Worm (Caenorhabditis elegans) whole organism, late embryonic: ENCODE results near the gene C06G3.3.

ENCODE experiments used
- T23F11.4 ChIP-seq: fragments of 200-800 bp; sonication (Bioruptor generic); optimal IDR thresholded peaks from 2 replicates; lab custom pipeline; 2018; ENCODE audit warnings: mild to moderate bottlenecking, missing genetic modification characterization, missing compliant biosample characterization
- Y22D7AL.16 ChIP-seq: sonication (generic microtip); optimal IDR thresholded peaks from 2 replicates; lab custom pipeline; 2016; ENCODE audit warnings: missing genetic modification characterization, missing compliant biosample characterization
- ahr-1 ChIP-seq: sonication (generic microtip); optimal IDR thresholded peaks from 2 replicates; lab custom pipeline; 2016; ENCODE audit warnings: missing genetic modification characterization, missing compliant biosample characterization
- ama-1 ChIP-seq: fragments of 150-350 bp; optimal IDR thresholded peaks from 2 replicates; lab custom pipeline; 2014
- ceh-24 ChIP-seq: sonication (generic microtip); optimal IDR thresholded peaks from 2 replicates; lab custom pipeline; 2016; ENCODE audit warnings: mild to moderate bottlenecking, missing genetic modification characterization, missing compliant biosample characterization
- ceh-30 ChIP-seq: fragments of 150-350 bp; optimal IDR thresholded peaks from 2 replicates; lab custom pipeline; 2014; ENCODE audit warnings: missing biosample characterization, missing genetic modification characterization
- ceh-31 ChIP-seq: sonication (generic microtip); optimal IDR thresholded peaks from 2 replicates; lab custom pipeline; 2016; ENCODE audit warnings: missing genetic modification characterization, missing compliant biosample characterization
- ceh-48 ChIP-seq: sonication (generic microtip); optimal IDR thresholded peaks from 2 replicates; lab custom pipeline; 2016; ENCODE audit warnings: missing genetic modification characterization, inconsistent platforms, missing compliant biosample characterization
- ceh-6 ChIP-seq: fragments of 200-800 bp; sonication (Bioruptor generic); optimal IDR thresholded peaks from 2 replicates; lab custom pipeline; 2018; ENCODE audit warnings: mild to moderate bottlenecking, missing genetic modification characterization, missing compliant biosample characterization
- dve-1 ChIP-seq: sonication (generic microtip); optimal IDR thresholded peaks from 2 replicates; lab custom pipeline; 2017; ENCODE audit warnings: antibody characterized with exemption, mild to moderate bottlenecking, missing genetic modification characterization, missing compliant biosample characterization
- elt-2 ChIP-seq: sonication (generic microtip); optimal IDR thresholded peaks from 2 replicates; lab custom pipeline; 2016; ENCODE audit warnings: missing genetic modification reagents, missing genetic modification characterization, missing compliant biosample characterization
- elt-4 ChIP-seq: sonication (generic microtip); optimal IDR thresholded peaks from 2 replicates; lab custom pipeline; 2016; ENCODE audit warnings: missing genetic modification characterization, missing compliant biosample characterization
- ets-4 ChIP-seq: sonication (generic microtip); optimal IDR thresholded peaks from 2 replicates; lab custom pipeline; 2016; ENCODE audit warnings: missing genetic modification characterization, missing compliant biosample characterization
- fax-1 ChIP-seq: sonication (generic microtip); optimal IDR thresholded peaks from 2 replicates; lab custom pipeline; 2016; ENCODE audit warnings: missing genotype, missing genetic modification characterization, missing compliant biosample characterization
- fkh-10 ChIP-seq: fragments of 150-350 bp; optimal IDR thresholded peaks from 2 replicates; lab custom pipeline; 2014; ENCODE audit warnings: missing biosample characterization, missing genetic modification reagents, missing genetic modification characterization
- hlh-13 ChIP-seq: fragments of 200-800 bp; sonication (Bioruptor generic); optimal IDR thresholded peaks from 2 replicates; lab custom pipeline; 2018; ENCODE audit warnings: mild to moderate bottlenecking, missing genetic modification characterization, missing compliant biosample characterization
- hlh-15 ChIP-seq: sonication (generic microtip); optimal IDR thresholded peaks from 2 replicates; lab custom pipeline; 2016; ENCODE audit warnings: missing genetic modification characterization, missing compliant biosample characterization
- hlh-6 ChIP-seq: sonication (generic microtip); optimal IDR thresholded peaks from 2 replicates; lab custom pipeline; 2016; ENCODE audit warnings: missing genotype, missing genetic modification characterization, missing compliant biosample characterization
- hlh-8 ChIP-seq: sonication (generic microtip); optimal IDR thresholded peaks from 2 replicates; lab custom pipeline; 2016; ENCODE audit warnings: missing genotype, missing genetic modification characterization, missing compliant biosample characterization
- lin-11 ChIP-seq: fragments of 200-800 bp; sonication (Bioruptor generic); optimal IDR thresholded peaks from 2 replicates; lab custom pipeline; 2018; ENCODE audit warnings: mild to moderate bottlenecking, missing genetic modification characterization, missing compliant biosample characterization
- odd-2 ChIP-seq: sonication (generic microtip); optimal IDR thresholded peaks from 2 replicates; lab custom pipeline; 2017; ENCODE audit warnings: antibody characterized with exemption, mild to moderate bottlenecking, missing genetic modification characterization, missing compliant biosample characterization
- pag-3 ChIP-seq: sonication (generic microtip); optimal IDR thresholded peaks from 2 replicates; lab custom pipeline; 2016; ENCODE audit warnings: missing compliant biosample characterization, missing genetic modification characterization, borderline replicate concordance
- pax-1 ChIP-seq: fragments of 150-350 bp; optimal IDR thresholded peaks from 2 replicates; lab custom pipeline; 2014; ENCODE audit warnings: missing biosample characterization, missing genetic modification characterization
- pha-4 ChIP-seq: fragments of 150-350 bp; optimal IDR thresholded peaks from 2 replicates; lab custom pipeline; 2018; ENCODE audit warnings: missing biosample characterization, missing genetic modification reagents, missing genetic modification characterization
- pqm-1 ChIP-seq: sonication (generic microtip); optimal IDR thresholded peaks from 2 replicates; lab custom pipeline; 2016; ENCODE audit warnings: missing genetic modification characterization, missing compliant biosample characterization
- pros-1 ChIP-seq: fragments of 150-350 bp; optimal IDR thresholded peaks from 2 replicates; lab custom pipeline; 2014; ENCODE audit warnings: missing biosample characterization, missing genetic modification reagents, missing genetic modification characterization
- rnt-1 ChIP-seq: sonication (generic microtip); optimal IDR thresholded peaks from 2 replicates; lab custom pipeline; 2016; ENCODE audit warnings: missing genetic modification characterization, missing compliant biosample characterization
- sdc-2 ChIP-seq: sonication (generic microtip); optimal IDR thresholded peaks from 2 replicates; lab custom pipeline; 2016; ENCODE audit warnings: missing genotype, missing genetic modification characterization, missing compliant biosample characterization
- syd-9 ChIP-seq: sonication (generic microtip); optimal IDR thresholded peaks from 2 replicates; lab custom pipeline; 2016; ENCODE audit warnings: mild to moderate bottlenecking, missing genetic modification characterization, moderate library complexity, missing compliant biosample characterization
- tbx-2 ChIP-seq: sonication (generic microtip); optimal IDR thresholded peaks from 2 replicates; lab custom pipeline; 2016; ENCODE audit warnings: missing genetic modification characterization, missing compliant biosample characterization
- tbx-7 ChIP-seq: sonication (generic microtip); optimal IDR thresholded peaks from 2 replicates; lab custom pipeline; 2016; ENCODE audit warnings: missing genotype, missing genetic modification characterization, missing compliant biosample characterization
- unc-42 ChIP-seq: sonication (generic microtip); optimal IDR thresholded peaks from 2 replicates; lab custom pipeline; 2016; ENCODE audit warnings: missing genotype, missing genetic modification characterization, missing compliant biosample characterization
- unc-55 ChIP-seq: sonication (generic microtip); optimal IDR thresholded peaks from 2 replicates; lab custom pipeline; 2017; ENCODE audit warnings: missing biosample characterization, missing genetic modification reagents, missing genetic modification characterization
- unc-86 ChIP-seq: sonication (generic microtip); optimal IDR thresholded peaks from 2 replicates; lab custom pipeline; 2016; ENCODE audit warnings: missing genetic modification characterization, missing compliant biosample characterization

The C06G3.3 gene

ce11 chrIV:7035823-7036222, at the start of gene C06G3.3:
C06G3.3 (plus strand) TSS chrIV:7036123.
- no peak for TF ChIP-seq pros-1 (tag; lab: Kevin White, UChicago)
- TF ChIP-seq hlh-13 (GFP tag; lab: Kevin White, UChicago) = no peak
- no peak for TF ChIP-seq rnt-1
- TF ChIP-seq pag-3 (tag; lab: Kevin White, UChicago) = no peak
- no peak for TF ChIP-seq T23F11.4 (GFP tag; lab: Kevin White, UChicago)
- TF ChIP-seq Y22D7AL.16 (tag; lab: Kevin White, UChicago) = no peak
- TF ChIP-seq ceh-31 = no peak
- TF ChIP-seq tbx-7 (tag; lab: Kevin White, UChicago) = no peak
- no peak for TF ChIP-seq unc-86
- TF ChIP-seq hlh-8 = no peak

- TF ChIP-seq pha-4 (no peak), syd-9 (tag; lab: Kevin White, UChicago) (no peak)
These were observed 49.1 kb upstream of the C06G3.3 start, which contains the start of gene prkl-1 for ce11 chrIV:6986835-6987234. prkl-1 (minus strand) TSS chrIV:6986935.

ce11 chrIV:6991070-6991469, 44.9 kb upstream of the C06G3.3 start:
- peak; percentile 74 for TF ChIP-seq unc-55 (GFP tag; lab: Kevin White, UChicago)
- TF ChIP-seq hlh-13 (GFP tag; lab: Kevin White, UChicago) = no peak

- TF ChIP-seq odd-2 (tag; lab: Kevin White, UChicago) = no peak
- TF ChIP-seq pax-1 (tag; lab: Kevin White, UChicago) = no peak
- no peak for TF ChIP-seq ama-1 (lab: Kevin White, UChicago)
- no peak for TF ChIP-seq ceh-48 (tag; lab: Kevin White, UChicago)
- TF ChIP-seq elt-4 = no peak
- TF ChIP-seq unc-55 (GFP tag; lab: Kevin White, UChicago) = no peak
- TF ChIP-seq pqm-1 (tag; lab: Kevin White, UChicago) = no peak
- TF ChIP-seq hlh-15 = no peak
- TF ChIP-seq ahr-1 = no peak
- TF ChIP-seq fkh-10 (GFP tag; lab: Kevin White, UChicago) = no peak
- TF ChIP-seq unc-86 = no peak
- TF ChIP-seq Y22D7AL.16 (tag; lab: Kevin White, UChicago) = no peak
- TF ChIP-seq fax-1 (tag; lab: Kevin White, UChicago) = no peak
- no peak for TF ChIP-seq hlh-6 (tag; lab: Kevin White, UChicago)
- no peak for TF ChIP-seq unc-42 (tag; lab: Kevin White, UChicago)
- no peak for TF ChIP-seq lin-11 (tag; lab: Kevin White, UChicago)
- TF ChIP-seq, all 69 proteins: peak for 0
These were observed 38.0 kb upstream of the C06G3.3 start for ce11 chrIV:6997918-6998317.

ce11 chrIV:6999206-6999605, 36.7 kb upstream of the C06G3.3 start, which contains the start of gene C25A8.5:
C25A8.5 (plus strand) TSS chrIV:6999506.
- TF ChIP-seq ceh-6 (GFP tag; lab: Kevin White, UChicago) (no peak), ama-1 (lab: Kevin White, UChicago) (no peak), ceh-48 (tag; lab: Kevin White, UChicago) (no peak), dve-1 (tag; lab: Kevin White, UChicago) (no peak), hlh-13 (GFP tag; lab: Kevin White, UChicago) (no peak), pax-1 (tag; lab: Kevin White, UChicago) (no peak), elt-2 (tag; lab: Kevin White, UChicago) (no peak), ceh-30 (tag; lab: Kevin White, UChicago) (no peak), tbx-2 (tag; lab: Kevin White, UChicago) (no peak), lin-11 (tag; lab: Kevin White, UChicago) (no peak), sdc-2 (tag; lab: Kevin White, UChicago) (no peak), ets-4 (tag; lab: Kevin White, UChicago) (no peak), ceh-24 (tag; lab: Kevin White, UChicago) (no peak), syd-9 (tag; lab: Kevin White, UChicago) (no peak)
